Fruit fly (Drosophila melanogaster): ENCODE measurements around the gene amd.
A peak's percentile ranks its signal among the peaks of the same experiment; 100 is the strongest.

Gene amd

DNA sequence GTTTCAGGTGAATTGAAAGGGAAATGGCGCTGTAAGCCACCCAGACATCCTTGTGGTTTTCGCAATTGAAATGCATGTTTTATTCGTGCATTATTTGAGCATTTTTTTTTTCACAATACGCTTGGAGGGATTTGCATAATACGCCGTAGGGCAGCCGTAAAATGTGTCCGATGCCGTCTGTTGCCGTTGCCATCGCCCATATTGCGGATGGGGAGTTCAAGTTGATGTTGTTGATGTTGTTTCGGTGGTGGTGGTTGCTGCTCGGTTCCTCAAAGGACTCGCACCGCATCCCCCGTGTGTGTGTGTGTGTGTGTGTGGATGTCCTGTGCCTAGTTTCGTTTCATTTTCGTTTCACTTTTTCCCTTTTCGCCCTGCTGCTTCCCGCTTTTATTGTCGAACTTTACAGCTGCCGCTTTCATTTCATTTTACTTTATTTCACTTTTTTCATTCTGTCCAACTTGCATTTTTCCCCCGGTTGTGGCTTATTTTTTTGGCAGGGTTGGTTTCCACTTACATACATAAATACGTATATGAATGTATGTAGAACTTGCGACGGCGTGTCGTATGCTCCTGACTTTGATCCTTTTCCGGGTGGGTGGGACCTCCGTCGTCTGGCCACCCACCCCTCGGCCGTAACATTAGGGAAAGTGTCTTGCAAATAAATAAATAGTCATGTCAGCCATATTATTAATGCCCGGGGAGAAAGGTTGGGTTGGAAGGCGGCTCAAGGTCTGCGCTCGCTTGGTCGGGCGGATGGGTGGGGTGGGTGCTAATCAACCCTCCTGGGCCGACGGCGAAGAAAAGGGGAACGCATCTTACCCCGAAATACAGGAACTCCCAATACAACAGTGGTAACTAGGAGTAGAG lies 27.8 kb downstream of the amd start (continued):
- no peak for TF ChIP-seq ttk (GFP tag; IDR thresholded peaks at IDR 0.05)
- no peak for TF ChIP-seq esg (GFP tag; conservative IDR thresholded peaks at IDR 0.05)
- TF ChIP-seq br (optimal IDR thresholded peaks at IDR 0.05): no peak
- no peak for TF ChIP-seq Deaf1 (tag; optimal IDR thresholded peaks at IDR 0.05)
- no peak for TF ChIP-seq danr (GFP tag; IDR thresholded peaks at IDR 0.05)
- TF ChIP-seq D (optimal IDR thresholded peaks at IDR 0.05): no peak
- no peak for TF ChIP-seq D (GFP tag; optimal IDR thresholded peaks at IDR 0.05)
- 0 out of 3 replicates have a peak, but pooled peaks have one; percentile 11 for TF ChIP-seq CG11695 (GFP tag; IDR thresholded peaks at IDR 0.05)
- no peak for TF ChIP-seq CG32772 (GFP tag; IDR thresholded peaks at IDR 0.05)
- TF ChIP-seq ro (GFP tag; IDR thresholded peaks at IDR 0.05): no peak
- no peak for TF ChIP-seq Dref (GFP tag; IDR thresholded peaks at IDR 0.05)
- no peak for TF ChIP-seq CG17385 (GFP tag; optimal IDR thresholded peaks at IDR 0.05)
- TF ChIP-seq Elba2 (GFP tag; optimal IDR thresholded peaks at IDR 0.05): no peak
- TF ChIP-seq zen2 (GFP tag; IDR thresholded peaks at IDR 0.05; ENCODE audit: partially characterized antibody): 0 out of 3 replicates have a peak, but pooled peaks have one; percentile 17
- no peak for TF ChIP-seq CG16813 (GFP tag; IDR thresholded peaks at IDR 0.05; ENCODE audit: partially characterized antibody)
- TF ChIP-seq vvl (GFP tag; IDR thresholded peaks at IDR 0.05): peak; percentile 26; the same call in 1 of the 2 replicates
- TF ChIP-seq CG11504 (tag; optimal IDR thresholded peaks at IDR 0.05): no peak
- peak; percentile 61 for TF ChIP-seq sqz (GFP tag; optimal IDR thresholded peaks at IDR 0.05)
- TF ChIP-seq Rx (GFP tag; IDR thresholded peaks at IDR 0.05): 0 out of 2 replicates have a peak, but pooled peaks have one; percentile 23
- peak; percentile 98 for TF ChIP-seq pros (GFP tag; optimal IDR thresholded peaks at IDR 0.05)
- TF ChIP-seq mld (GFP tag; IDR thresholded peaks at IDR 0.05; ENCODE audit: partially characterized antibody): no peak
- no peak for TF ChIP-seq zen (tag; optimal IDR thresholded peaks at IDR 0.05)
- peak; percentile 20 for TF ChIP-seq nom (GFP tag; optimal IDR thresholded peaks at IDR 0.05)
- no peak for TF ChIP-seq Abd-B (GFP tag; optimal IDR thresholded peaks at IDR 0.05)

DNA sequence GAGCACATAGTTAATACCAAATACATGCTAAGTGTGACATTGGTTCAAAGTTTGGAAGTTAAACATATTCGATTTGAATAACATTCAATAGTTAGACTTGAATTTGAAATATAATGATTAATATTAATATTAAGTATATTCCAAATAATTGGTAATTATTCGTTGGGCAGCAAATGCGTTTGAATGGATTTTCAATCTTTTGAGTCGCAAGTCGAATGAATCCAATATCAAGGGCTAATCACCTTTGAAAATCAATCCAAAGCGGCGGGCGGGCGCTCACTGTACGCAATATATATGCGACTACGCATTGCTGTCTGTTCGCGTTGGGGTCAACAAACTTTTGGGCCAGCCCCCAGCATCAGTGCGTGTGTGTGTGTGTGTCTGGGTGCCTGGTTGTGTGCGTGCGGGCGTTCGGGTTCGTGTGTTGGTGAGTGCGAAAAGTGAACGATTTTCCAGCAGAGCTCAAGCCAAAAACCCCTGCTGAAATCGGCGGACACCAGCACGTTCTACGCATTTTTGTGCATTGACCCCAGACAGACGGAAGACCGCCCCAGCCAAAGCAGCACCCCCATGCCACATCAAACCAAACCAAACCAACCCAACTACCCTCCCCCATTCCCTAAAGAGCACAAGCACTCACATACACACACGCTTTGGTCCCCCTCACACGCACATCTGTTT lies 28.5 kb downstream of the amd start:
- peak; percentile 2 for TF ChIP-seq PHDP (tag; optimal IDR thresholded peaks at IDR 0.05)
- TF ChIP-seq Eip74EF (GFP tag; optimal IDR thresholded peaks at IDR 0.05): peak in 1 of 2 experiments; percentile 5
- TF ChIP-seq psq (GFP tag; optimal IDR thresholded peaks at IDR 0.05): no peak
- TF ChIP-seq org-1 (GFP tag; optimal IDR thresholded peaks at IDR 0.05): peak; percentile 21
- TF ChIP-seq CG13424 (tag; optimal IDR thresholded peaks at IDR 0.05): peak; percentile 41
- no peak for TF ChIP-seq C15 (GFP tag; IDR thresholded peaks at IDR 0.05)
- TF ChIP-seq caup (GFP tag; optimal IDR thresholded peaks at IDR 0.05; ENCODE audit: severe bottlenecking): no peak
- TF ChIP-seq row (GFP tag; IDR thresholded peaks at IDR 0.05): peak; percentile 33; the same call in 1 of the 3 replicates
- TF ChIP-seq ems (GFP tag; optimal IDR thresholded peaks at IDR 0.05): no peak
- TF ChIP-seq abd-A (tag; optimal IDR thresholded peaks at IDR 0.05): peak; percentile 57
- peak in 1 of 2 experiments; percentile 28 for TF ChIP-seq bsh (GFP tag; optimal IDR thresholded peaks at IDR 0.05)
- TF ChIP-seq slou (GFP tag; optimal IDR thresholded peaks at IDR 0.05): no peak
- no peak for TF ChIP-seq CkIIα-i1 (GFP tag; IDR thresholded peaks at IDR 0.05)
- TF ChIP-seq gro (GFP tag; optimal IDR thresholded peaks at IDR 0.05): no peak
- peak; percentile 23; the same call in 1 of the 2 replicates for TF ChIP-seq ttk (GFP tag; IDR thresholded peaks at IDR 0.05)
- TF ChIP-seq CG18262 (tag; optimal IDR thresholded peaks at IDR 0.05): peak; percentile 42
- no peak for TF ChIP-seq run (tag; optimal IDR thresholded peaks at IDR 0.05)
- peak; percentile 11 for TF ChIP-seq Meics (GFP tag; optimal IDR thresholded peaks at IDR 0.05)
- no peak for TF ChIP-seq stc (GFP tag; IDR thresholded peaks at IDR 0.05)
- peak; percentile 64 for TF ChIP-seq Hey (tag; optimal IDR thresholded peaks at IDR 0.05)
- TF ChIP-seq Six4 (GFP tag; optimal IDR thresholded peaks at IDR 0.05): no peak
- peak; percentile 59 for TF ChIP-seq dmrt99B (tag; optimal IDR thresholded peaks at IDR 0.05)
- TF ChIP-seq crc (GFP tag; optimal IDR thresholded peaks at IDR 0.05): no peak
- no peak for TF ChIP-seq CG6175 (GFP tag; IDR thresholded peaks at IDR 0.05)
- peak; percentile 47 for TF ChIP-seq CG2712 (tag; optimal IDR thresholded peaks at IDR 0.05)
